Worm (Caenorhabditis elegans) whole organism, L4 larva: ENCODE measurements around the gene H35B03.2.

Experiments used
- aha-1 ChIP-seq: fragments of 150-350 bp; peaks from one replicate; lab custom pipeline; 2014; ENCODE audit warnings: missing biosample characterization, missing genetic modification characterization
- aly-2 ChIP-seq: sonication (generic microtip); optimal IDR thresholded peaks from 2 replicates; lab custom pipeline; 2018; ENCODE audit warnings: missing biosample characterization, missing genetic modification characterization
- ama-1 ChIP-seq: fragments of 150-350 bp; optimal IDR thresholded peaks from 2 replicates; lab custom pipeline; 2014; ENCODE audit warnings: inconsistent platforms, mixed read lengths
- arid-1 ChIP-seq: fragments of 200-800 bp; sonication (Bioruptor generic); conservative IDR thresholded peaks from 2 replicates; pipeline ENCODE4 v1.3.6; 2022; ENCODE audit warnings: missing genetic modification reagents, missing genetic modification characterization, missing compliant biosample characterization
- ceh-62 ChIP-seq: sonication (generic microtip); optimal IDR thresholded peaks from 2 replicates; lab custom pipeline; 2017; ENCODE audit warnings: missing biosample characterization, missing genetic modification characterization
- ceh-82 ChIP-seq: sonication (generic microtip); optimal IDR thresholded peaks from 2 replicates; lab custom pipeline; 2017; ENCODE audit warnings: missing biosample characterization, missing genetic modification characterization
- egl-43 ChIP-seq: fragments of 200-800 bp; sonication (Bioruptor generic); IDR thresholded peaks from 2 replicates; pipeline ENCODE4 v1.3.6; 2022; ENCODE audit warnings: missing genetic modification reagents, missing genetic modification characterization, missing compliant biosample characterization
- lin-29 ChIP-seq: fragments of 200-800 bp; sonication (Bioruptor generic); IDR thresholded peaks from 2 replicates; pipeline ENCODE4 v1.3.6; 2022; ENCODE audit warnings: missing genetic modification reagents, missing genetic modification characterization, missing compliant biosample characterization
- lir-3 ChIP-seq: sonication (generic microtip); optimal IDR thresholded peaks from 2 replicates; lab custom pipeline; 2016; ENCODE audit warnings: mild to moderate bottlenecking, missing genetic modification characterization, missing compliant biosample characterization
- unc-130 ChIP-seq: sonication (generic microtip); optimal IDR thresholded peaks from 2 replicates; lab custom pipeline; 2016; ENCODE audit warnings: missing genetic modification reagents, missing genetic modification characterization, missing compliant biosample characterization
- zip-11 ChIP-seq: fragments of 200-800 bp; sonication (Bioruptor generic); IDR thresholded peaks from 2 replicates; pipeline ENCODE4 v1.3.6; 2022; ENCODE audit warnings: missing genetic modification characterization, missing compliant biosample characterization
- ztf-11 ChIP-seq: fragments of 150-350 bp; optimal IDR thresholded peaks from 2 replicates; lab custom pipeline; 2014; ENCODE audit warnings: missing biosample characterization, missing genetic modification characterization

ce11 chrIV:5744114-5744513 lies 12.6 kb upstream of the H35B03.2 start, which contains the start of gene C45E5.1:
- TF ChIP-seq aly-2 (tag; lab: Kevin White, UChicago), result no peak
- no peak for TF ChIP-seq lir-3 (tag; lab: Kevin White, UChicago)
- no peak for TF ChIP-seq ceh-62 (tag; lab: Kevin White, UChicago)
- no peak for TF ChIP-seq lin-29 (GFP tag; lab: Robert Waterston, UW)
- TF ChIP-seq unc-130 (GFP tag; lab: Kevin White, UChicago), result no peak
- no peak for TF ChIP-seq arid-1
- no peak for TF ChIP-seq egl-43 (GFP tag; lab: Robert Waterston, UW)
- no peak for TF ChIP-seq ceh-82
- no peak for TF ChIP-seq zip-11 (GFP tag; lab: Robert Waterston, UW)
- TF ChIP-seq ama-1 (lab: Kevin White, UChicago), result no peak
- TF ChIP-seq aha-1 (tag; lab: Kevin White, UChicago), result no peak
- no peak for TF ChIP-seq ztf-11
